Worm (Caenorhabditis elegans) whole organism, young adult: ENCODE results near the gene M04B2.7.

ENCODE experiments used
- B0019.2 ChIP-seq: fragments of 200-800 bp; sonication (Bioruptor generic); conservative IDR thresholded peaks from 2 replicates; pipeline ENCODE4 v1.3.6; 2022; ENCODE audit warnings: missing genetic modification reagents, missing genetic modification characterization, missing compliant biosample characterization
- B0035.1 ChIP-seq: sonication (generic microtip); optimal IDR thresholded peaks from 2 replicates; lab custom pipeline; 2016; ENCODE audit warnings: missing genetic modification characterization, mild to moderate bottlenecking, missing compliant biosample characterization, missing genotype, missing genetic modification reagents
- B0336.3 ChIP-seq: fragments of 200-800 bp; sonication (Bioruptor generic); IDR thresholded peaks from 2 replicates; pipeline ENCODE4 v1.3.6; 2022; ENCODE audit warnings: missing genetic modification characterization, missing compliant biosample characterization
- F10E7.11 ChIP-seq: sonication (generic microtip); optimal IDR thresholded peaks from 2 replicates; lab custom pipeline; 2017; ENCODE audit warnings: mild to moderate bottlenecking, missing genetic modification characterization, moderate library complexity, missing compliant biosample characterization
- F39B2.1 ChIP-seq: fragments of 200-800 bp; sonication (Bioruptor generic); IDR thresholded peaks from 2 replicates; pipeline ENCODE4 v1.3.6; 2022; ENCODE audit warnings: missing genetic modification reagents, missing genetic modification characterization, missing compliant biosample characterization
- F57C9.4 ChIP-seq: sonication (generic microtip); optimal IDR thresholded peaks from 2 replicates; lab custom pipeline; 2017; ENCODE audit warnings: mild to moderate bottlenecking, missing genetic modification characterization, missing compliant biosample characterization
- K11D2.4 ChIP-seq: fragments of 200-800 bp; sonication (Bioruptor generic); IDR thresholded peaks from 2 replicates; pipeline ENCODE4 v1.3.6; 2022; ENCODE audit warnings: missing genetic modification reagents, missing genetic modification characterization, missing compliant biosample characterization
- T07F8.4 ChIP-seq: sonication (generic microtip); optimal IDR thresholded peaks from 2 replicates; lab custom pipeline; 2016; ENCODE audit warnings: mild to moderate bottlenecking, missing genetic modification characterization, moderate library complexity, missing compliant biosample characterization
- Y53F4B.3 ChIP-seq: fragments of 200-800 bp; sonication (Bioruptor generic); IDR thresholded peaks from 2 replicates; pipeline ENCODE4 v1.3.6; 2022; ENCODE audit warnings: missing genetic modification reagents, missing genetic modification characterization, missing compliant biosample characterization
- Y95B8A.8 ChIP-seq: fragments of 200-800 bp; sonication (Bioruptor generic); IDR thresholded peaks from 2 replicates; pipeline ENCODE4 v1.3.6; 2022; ENCODE audit warnings: missing genetic modification reagents, missing genetic modification characterization, missing compliant biosample characterization
- aptf-3 ChIP-seq: fragments of 200-800 bp; sonication (Bioruptor generic); IDR thresholded peaks from 2 replicates; pipeline ENCODE4 v1.3.6; 2022; ENCODE audit warnings: missing genetic modification characterization, missing compliant biosample characterization
- attf-3 ChIP-seq: fragments of 200-800 bp; sonication (Bioruptor generic); conservative IDR thresholded peaks from 2 replicates; pipeline ENCODE4 v1.3.6; 2022; ENCODE audit warnings: missing genetic modification reagents, missing genetic modification characterization, missing compliant biosample characterization
- attf-6 ChIP-seq: fragments of 200-800 bp; sonication (Bioruptor generic); IDR thresholded peaks from 2 replicates; pipeline ENCODE4 v1.3.6; 2022; ENCODE audit warnings: missing genetic modification reagents, missing genetic modification characterization, missing compliant biosample characterization
- ccch-3 ChIP-seq: fragments of 200-800 bp; sonication (Bioruptor generic); optimal IDR thresholded peaks from 2 replicates; lab custom pipeline; 2018; ENCODE audit warnings: mild to moderate bottlenecking, missing genetic modification characterization, missing compliant biosample characterization
- cebp-2 ChIP-seq: fragments of 200-800 bp; sonication (Bioruptor generic); IDR thresholded peaks from 2 replicates; pipeline ENCODE4 v1.3.6; 2022; ENCODE audit warnings: missing genetic modification characterization, missing compliant biosample characterization
- ceh-100 ChIP-seq: fragments of 200-800 bp; sonication (Bioruptor generic); IDR thresholded peaks from 2 replicates; pipeline ENCODE4 v1.3.6; 2022; ENCODE audit warnings: missing genetic modification reagents, missing genetic modification characterization, missing compliant biosample characterization
- ceh-40 ChIP-seq: fragments of 200-800 bp; sonication (Bioruptor generic); IDR thresholded peaks from 2 replicates; pipeline ENCODE4 v1.3.6; 2022; ENCODE audit warnings: missing genetic modification characterization, missing compliant biosample characterization
- ceh-79 ChIP-seq: sonication (generic microtip); optimal IDR thresholded peaks from 2 replicates; lab custom pipeline; 2017; ENCODE audit warnings: mild to moderate bottlenecking, missing genetic modification characterization, missing compliant biosample characterization
- ceh-91 ChIP-seq: fragments of 200-800 bp; sonication (Bioruptor generic); IDR thresholded peaks from 2 replicates; pipeline ENCODE4 v1.3.6; 2022; ENCODE audit warnings: missing genetic modification reagents, missing genetic modification characterization, missing compliant biosample characterization
- chd-7 ChIP-seq: sonication (generic microtip); optimal IDR thresholded peaks from 2 replicates; lab custom pipeline; 2016; ENCODE audit warnings: mild to moderate bottlenecking, missing genetic modification characterization, moderate library complexity, missing compliant biosample characterization
- die-1 ChIP-seq: sonication (generic microtip); optimal IDR thresholded peaks from 2 replicates; lab custom pipeline; 2016; ENCODE audit warnings: missing genotype, mild to moderate bottlenecking, missing genetic modification characterization, missing compliant biosample characterization
- dox-1 ChIP-seq: fragments of 200-800 bp; sonication (Bioruptor generic); IDR thresholded peaks from 2 replicates; pipeline ENCODE4 v1.3.6; 2022; ENCODE audit warnings: missing genetic modification reagents, missing genetic modification characterization, missing compliant biosample characterization
- dpff-1 ChIP-seq: sonication (generic microtip); optimal IDR thresholded peaks from 2 replicates; lab custom pipeline; 2017; ENCODE audit warnings: mild to moderate bottlenecking, missing genetic modification characterization, missing compliant biosample characterization
- dpl-1 ChIP-seq: fragments of 150-350 bp; optimal IDR thresholded peaks from 2 replicates; lab custom pipeline; 2014; ENCODE audit warnings: missing biosample characterization, missing genetic modification reagents, missing genetic modification characterization
- egl-18 ChIP-seq: fragments of 200-800 bp; sonication (Bioruptor generic); IDR thresholded peaks from 2 replicates; pipeline ENCODE4 v1.3.6; 2022; ENCODE audit warnings: missing genetic modification reagents, missing genetic modification characterization, missing compliant biosample characterization
- ets-4 ChIP-seq: fragments of 200-800 bp; sonication (Bioruptor generic); optimal IDR thresholded peaks from 2 replicates; lab custom pipeline; 2018; ENCODE audit warnings: mild to moderate bottlenecking, missing genetic modification characterization, missing compliant biosample characterization
- gei-17 ChIP-seq: fragments of 200-800 bp; sonication (Bioruptor generic); optimal IDR thresholded peaks from 2 replicates; lab custom pipeline; 2018; ENCODE audit warnings: mild to moderate bottlenecking, missing genetic modification characterization, missing compliant biosample characterization
- him-1 ChIP-seq: sonication (generic microtip); optimal IDR thresholded peaks from 2 replicates; lab custom pipeline; 2016; ENCODE audit warnings: missing genotype, missing genetic modification reagents, missing genetic modification characterization, missing compliant biosample characterization
- hmg-1.2 ChIP-seq: fragments of 200-800 bp; sonication (Bioruptor generic); IDR thresholded peaks from 2 replicates; pipeline ENCODE4 v1.3.6; 2022; ENCODE audit warnings: missing genetic modification reagents, missing genetic modification characterization, missing compliant biosample characterization
- hrde-1 ChIP-seq: sonication (generic microtip); optimal IDR thresholded peaks from 2 replicates; lab custom pipeline; 2016; ENCODE audit warnings: missing genetic modification characterization, mild to moderate bottlenecking, missing compliant biosample characterization, moderate library complexity, missing genotype, missing genetic modification reagents, borderline replicate concordance
- hsf-1 ChIP-seq: fragments of 200-800 bp; sonication (Bioruptor generic); IDR thresholded peaks from 2 replicates; pipeline ENCODE4 v1.3.6; 2022; ENCODE audit warnings: missing genetic modification reagents, missing genetic modification characterization, missing compliant biosample characterization
- lir-1 ChIP-seq: fragments of 200-800 bp; sonication (Bioruptor generic); conservative IDR thresholded peaks from 2 replicates; pipeline ENCODE4 v1.3.6; 2022; ENCODE audit warnings: missing genetic modification reagents, missing genetic modification characterization, missing compliant biosample characterization
- lsl-1 ChIP-seq: fragments of 200-800 bp; sonication (Bioruptor generic); optimal IDR thresholded peaks from 2 replicates; lab custom pipeline; 2018; ENCODE audit warnings: mild to moderate bottlenecking, missing genetic modification characterization, moderate library complexity, missing compliant biosample characterization
- madf-3 ChIP-seq: fragments of 200-800 bp; sonication (Bioruptor generic); IDR thresholded peaks from 2 replicates; pipeline ENCODE4 v1.3.6; 2022; ENCODE audit warnings: missing genetic modification reagents, missing genetic modification characterization, missing compliant biosample characterization
- madf-6 ChIP-seq: fragments of 200-800 bp; sonication (Bioruptor generic); IDR thresholded peaks from 2 replicates; pipeline ENCODE4 v1.3.6; 2022; ENCODE audit warnings: missing genetic modification reagents, missing genetic modification characterization, missing compliant biosample characterization
- madf-8 ChIP-seq: fragments of 200-800 bp; sonication (Bioruptor generic); conservative IDR thresholded peaks from 2 replicates; pipeline ENCODE4 v1.3.6; 2022; ENCODE audit warnings: missing genetic modification reagents, missing genetic modification characterization, missing compliant biosample characterization
- mes-4 ChIP-seq: sonication (generic microtip); optimal IDR thresholded peaks from 2 replicates; lab custom pipeline; 2016; ENCODE audit warnings: missing genotype, missing genetic modification characterization, missing compliant biosample characterization
- nhr-120 ChIP-seq: fragments of 200-800 bp; sonication (Bioruptor generic); IDR thresholded peaks from 2 replicates; pipeline ENCODE4 v1.3.6; 2022; ENCODE audit warnings: missing genetic modification characterization, missing compliant biosample characterization
- rcor-1 ChIP-seq: fragments of 200-800 bp; sonication (Bioruptor generic); IDR thresholded peaks from 2 replicates; pipeline ENCODE4 v1.3.6; 2022; ENCODE audit warnings: missing genetic modification reagents, missing genetic modification characterization, missing compliant biosample characterization
- rec-8 ChIP-seq, 2 experiments: sonication (generic microtip); optimal IDR thresholded peaks; 2 replicates each; lab custom pipeline; 2016; ENCODE audit warnings: mild to moderate bottlenecking in 2 of 2, missing genetic modification characterization in 2 of 2, missing genetic modification reagents in 2 of 2, missing genotype in 2 of 2, missing biosample characterization in 1 of 2, missing compliant biosample characterization in 1 of 2, moderate library complexity in 1 of 2
- somi-1 ChIP-seq: fragments of 200-800 bp; sonication (Bioruptor generic); optimal IDR thresholded peaks from 2 replicates; lab custom pipeline; 2018; ENCODE audit warnings: mild to moderate bottlenecking, missing genetic modification characterization, missing compliant biosample characterization
- zfh-2 ChIP-seq: fragments of 200-800 bp; sonication (Bioruptor generic); conservative IDR thresholded peaks from 2 replicates; pipeline ENCODE4 v1.3.6; 2022; ENCODE audit warnings: missing genetic modification reagents, missing genetic modification characterization, missing compliant biosample characterization
- zim-3 ChIP-seq: sonication (generic microtip); optimal IDR thresholded peaks from 2 replicates; lab custom pipeline; 2017; ENCODE audit warnings: mild to moderate bottlenecking, missing genetic modification characterization, moderate library complexity, missing compliant biosample characterization
- ztf-22 ChIP-seq: fragments of 200-800 bp; sonication (Bioruptor generic); optimal IDR thresholded peaks from 2 replicates; lab custom pipeline; 2018; ENCODE audit warnings: mild to moderate bottlenecking, missing genetic modification characterization, moderate library complexity, missing compliant biosample characterization
- ztf-26 ChIP-seq: sonication (generic microtip); optimal IDR thresholded peaks from 2 replicates; lab custom pipeline; 2017; ENCODE audit warnings: missing genetic modification characterization, missing compliant biosample characterization
- ztf-28 ChIP-seq: fragments of 200-800 bp; sonication (Bioruptor generic); IDR thresholded peaks from 2 replicates; pipeline ENCODE4 v1.3.6; 2022; ENCODE audit warnings: missing genetic modification reagents, missing genetic modification characterization, missing compliant biosample characterization
- ztf-3 ChIP-seq: fragments of 200-800 bp; sonication (Bioruptor generic); optimal IDR thresholded peaks from 2 replicates; lab custom pipeline; 2018; ENCODE audit warnings: mild to moderate bottlenecking, missing genetic modification characterization, missing compliant biosample characterization
- ztf-6 ChIP-seq: fragments of 200-800 bp; sonication (Bioruptor generic); IDR thresholded peaks from 2 replicates; pipeline ENCODE4 v1.3.6; 2022; ENCODE audit warnings: missing genetic modification reagents, missing genetic modification characterization, missing compliant biosample characterization

The M04B2.7 gene

ce11 chrIV:11593415-11594190 lies 45.0 kb upstream of the M04B2.7 start, which contains the start of gene F40F11.3 (continued):
- peak; percentile 34 for TF ChIP-seq ztf-22
- no peak for TF ChIP-seq F57C9.4
- no peak for TF ChIP-seq T07F8.4 (tag; lab: Kevin White, UChicago)
- TF ChIP-seq F39B2.1 (GFP tag; lab: Robert Waterston, UW): no peak
- no peak for TF ChIP-seq gei-17 (GFP tag; lab: Kevin White, UChicago)
- no peak for TF ChIP-seq dpff-1 (tag; lab: Kevin White, UChicago)
- TF ChIP-seq die-1 (tag; lab: Kevin White, UChicago): peak; percentile 54
- no peak for TF ChIP-seq ztf-6 (GFP tag; lab: Robert Waterston, UW)
- no peak for TF ChIP-seq rcor-1
- TF ChIP-seq zfh-2 (GFP tag; lab: Robert Waterston, UW): no peak; the same call in 1 of the 2 replicates
- TF ChIP-seq ceh-79: no peak
- no peak for TF ChIP-seq ztf-28
- no peak for TF ChIP-seq hrde-1
- TF ChIP-seq B0035.1: no peak
- no peak for TF ChIP-seq lir-1
- TF ChIP-seq Y53F4B.3: no peak
- TF ChIP-seq attf-3 (GFP tag; lab: Robert Waterston, UW): no peak
- peak; percentile 61 for TF ChIP-seq K11D2.4 (GFP tag; lab: Robert Waterston, UW)
- no peak for TF ChIP-seq F10E7.11 (tag; lab: Kevin White, UChicago)
- 0 out of 2 replicates have a peak, but pooled peaks have one; percentile 47 for TF ChIP-seq cebp-2
- 0 out of 2 replicates have a peak, but pooled peaks have one; percentile 40 for TF ChIP-seq egl-18 (GFP tag; lab: Robert Waterston, UW)
- TF ChIP-seq B0336.3 (GFP tag; lab: Robert Waterston, UW): peak; percentile 26
- 0 out of 2 replicates have a peak, but pooled peaks have one; percentile 48 for TF ChIP-seq madf-3
- TF ChIP-seq ets-4 (GFP tag; lab: Kevin White, UChicago): peak; percentile 41
- no peak for TF ChIP-seq aptf-3
- no peak; the same call in none of the 2 replicates for TF ChIP-seq ceh-100
- TF ChIP-seq hsf-1 (GFP tag; lab: Robert Waterston, UW): no peak
- peak; percentile 51 for TF ChIP-seq ztf-26 (tag; lab: Kevin White, UChicago)
- TF ChIP-seq madf-6 (GFP tag; lab: Robert Waterston, UW): peak; percentile 8; the same call in 1 of the 2 replicates
- TF ChIP-seq zim-3 (tag; lab: Kevin White, UChicago): no peak
- no peak for TF ChIP-seq lsl-1 (GFP tag; lab: Kevin White, UChicago)
- TF ChIP-seq somi-1 (GFP tag; lab: Kevin White, UChicago): peak; percentile 16
- TF ChIP-seq Y95B8A.8 (GFP tag; lab: Robert Waterston, UW): 0 out of 2 replicates have a peak, but pooled peaks have one; percentile 14
- no peak for TF ChIP-seq rec-8 (tag; optimal IDR thresholded peaks at IDR 0.05; lab: Kevin White, UChicago)
- no peak for TF ChIP-seq attf-6 (GFP tag; lab: Robert Waterston, UW)
- TF ChIP-seq ceh-40 (GFP tag; lab: Robert Waterston, UW): 0 out of 2 replicates have a peak, but pooled peaks have one; percentile 52
- TF ChIP-seq B0019.2: no peak
- peak; percentile 96 for TF ChIP-seq hmg-1.2 (GFP tag; lab: Robert Waterston, UW)
- no peak for TF ChIP-seq mes-4 (tag; lab: Kevin White, UChicago)
- TF ChIP-seq ztf-3: no peak
- TF ChIP-seq madf-8 (GFP tag; lab: Robert Waterston, UW): no peak
- no peak for TF ChIP-seq him-1 (tag; lab: Kevin White, UChicago)
- TF ChIP-seq dpl-1 (GFP tag; lab: Kevin White, UChicago): peak; percentile 32
- TF ChIP-seq chd-7 (tag; lab: Kevin White, UChicago): peak; percentile 14
- TF ChIP-seq ceh-91: peak; percentile 10; the same call in 1 of the 2 replicates
- TF ChIP-seq nhr-120 (GFP tag; lab: Robert Waterston, UW): no peak
- peak; percentile 68 for TF ChIP-seq dox-1 (GFP tag; lab: Robert Waterston, UW)
- TF ChIP-seq ccch-3 (GFP tag; lab: Kevin White, UChicago): no peak
